Fruit fly (Drosophila melanogaster) whole organism: ENCODE measurements around the gene CG10919.

Experiments
- CG8478 ChIP-seq: fragments of >200 bp; optimal IDR thresholded peaks from 2 replicates; lab custom pipeline; 2018; ENCODE audit warnings: inconsistent platforms
- Dll ChIP-seq: fragments of >200 bp; optimal IDR thresholded peaks from 2 replicates; lab custom pipeline; 2017
- EcR ChIP-seq, 2 experiments: fragments of >200 bp; optimal IDR thresholded peaks; 2 replicates each; lab custom pipeline; 2017; ENCODE audit warnings: missing biosample characterization in 2 of 2, missing genetic modification characterization in 2 of 2, missing genetic modification reagents in 2 of 2
- pan ChIP-seq: fragments of >200 bp; optimal IDR thresholded peaks from 2 replicates; lab custom pipeline; 2017
- usp ChIP-seq: fragments of >200 bp; optimal IDR thresholded peaks from 2 replicates; lab custom pipeline; 2017; ENCODE audit warnings: missing biosample characterization, missing genetic modification characterization, mixed read lengths

dm6 chr3R:7739463-7739862 is 18.5 kb upstream of the CG10919 start, which contains the start of gene CG43254:
- TF ChIP-seq EcR (GFP tag; optimal IDR thresholded peaks at IDR 0.05; lab: Kevin White, UChicago): no peak
- TF ChIP-seq CG8478 (lab: Kevin White, UChicago): no peak
- TF ChIP-seq pan (lab: Kevin White, UChicago): no peak
- no peak for TF ChIP-seq Dll (lab: Kevin White, UChicago)
- TF ChIP-seq usp (GFP tag; lab: Kevin White, UChicago): no peak
